Worm (Caenorhabditis elegans) whole organism, L1 larva: ENCODE data around the gene K03B4.4.

ENCODE experiments used
- C04F5.9 ChIP-seq: sonication (generic microtip); optimal IDR thresholded peaks from 2 replicates; lab custom pipeline; 2016; ENCODE audit warnings: missing genetic modification characterization, missing compliant biosample characterization
- Y116A8C.19 ChIP-seq: sonication (generic microtip); optimal IDR thresholded peaks from 2 replicates; lab custom pipeline; 2016; ENCODE audit warnings: missing compliant biosample characterization, missing genetic modification characterization, borderline replicate concordance
- aly-2 ChIP-seq: fragments of 150-350 bp; optimal IDR thresholded peaks from 2 replicates; lab custom pipeline; 2014; ENCODE audit warnings: missing biosample characterization, missing genetic modification characterization
- ama-1 ChIP-seq: fragments of 150-350 bp; optimal IDR thresholded peaks from 2 replicates; lab custom pipeline; 2014
- ceh-8 ChIP-seq: fragments of 200-800 bp; sonication (Bioruptor generic); optimal IDR thresholded peaks from 2 replicates; lab custom pipeline; 2018; ENCODE audit warnings: mild to moderate bottlenecking, missing genetic modification characterization, moderate library complexity, missing compliant biosample characterization
- ceh-82 ChIP-seq, 3 experiments: fragments of 150-350 bp in 1 of 3; sonication (generic microtip) in 2 of 3; optimal IDR thresholded peaks; 2 replicates each; lab custom pipeline; 2014 to 2017; ENCODE audit warnings: missing biosample characterization in 3 of 3, missing genetic modification characterization in 3 of 3
- ceh-88 ChIP-seq: fragments of 200-800 bp; sonication (Bioruptor generic); IDR thresholded peaks from 2 replicates; pipeline ENCODE4 v1.3.6; 2022; ENCODE audit warnings: missing genetic modification characterization, missing compliant biosample characterization
- ceh-90 ChIP-seq: sonication (generic microtip); optimal IDR thresholded peaks from 2 replicates; lab custom pipeline; 2016; ENCODE audit warnings: missing genetic modification characterization, missing compliant biosample characterization
- dpl-1 ChIP-seq, 3 experiments: fragments of 150-350 bp in 2 of 3; sonication (generic microtip) in 1 of 3; optimal IDR thresholded peaks; 2 replicates each; lab custom pipeline; 2014 to 2017; ENCODE audit warnings: missing biosample characterization in 3 of 3, missing genetic modification characterization in 3 of 3, missing genetic modification reagents in 3 of 3
- dsc-1 ChIP-seq: sonication (generic microtip); optimal IDR thresholded peaks from 2 replicates; lab custom pipeline; 2016; ENCODE audit warnings: mild to moderate bottlenecking, missing genetic modification characterization, missing compliant biosample characterization
- elt-3 ChIP-seq, 6 experiments: fragments of 150-350 bp in 1 of 6; sonication (generic microtip); optimal IDR thresholded peaks; 2 replicates each; lab custom pipeline; 2017 to 2018; ENCODE audit warnings: missing biosample characterization in 6 of 6, missing genetic modification characterization in 6 of 6, inconsistent platforms in 1 of 6
- fkh-8 ChIP-seq: sonication (generic microtip); optimal IDR thresholded peaks from 2 replicates; lab custom pipeline; 2016; ENCODE audit warnings: mild to moderate bottlenecking, missing genetic modification characterization, missing compliant biosample characterization
- grh-1 ChIP-seq: fragments of 200-800 bp; sonication (Bioruptor generic); IDR thresholded peaks from 2 replicates; pipeline ENCODE4 v1.3.6; 2022; ENCODE audit warnings: missing genetic modification reagents, missing genetic modification characterization, missing compliant biosample characterization
- hlh-17 ChIP-seq: fragments of 200-800 bp; sonication (Bioruptor generic); optimal IDR thresholded peaks from 2 replicates; lab custom pipeline; 2018; ENCODE audit warnings: missing genetic modification characterization, mild to moderate bottlenecking, missing compliant biosample characterization, moderate library complexity, borderline replicate concordance
- hpl-2 ChIP-seq: fragments of 150-350 bp; optimal IDR thresholded peaks from 2 replicates; lab custom pipeline; 2014; ENCODE audit warnings: missing biosample characterization, missing genetic modification reagents, missing genetic modification characterization
- jun-1 ChIP-seq: fragments of 150-350 bp; optimal IDR thresholded peaks from 2 replicates; lab custom pipeline; 2014; ENCODE audit warnings: missing biosample characterization, missing genetic modification reagents, missing genetic modification characterization
- lin-14 ChIP-seq: fragments of 200-800 bp; sonication (Bioruptor generic); optimal IDR thresholded peaks from 2 replicates; lab custom pipeline; 2018; ENCODE audit warnings: mild to moderate bottlenecking, missing genetic modification characterization, moderate library complexity, missing compliant biosample characterization
- lin-15B ChIP-seq: fragments of 150-350 bp; sonication (generic microtip); optimal IDR thresholded peaks from 3 replicates; lab custom pipeline; 2014; ENCODE audit warnings: missing biosample characterization, missing genetic modification characterization
- lin-35 ChIP-seq, 2 experiments: fragments of 150-350 bp; optimal IDR thresholded peaks; 2 replicates each; lab custom pipeline; 2014; ENCODE audit warnings: missing biosample characterization in 2 of 2, missing genetic modification characterization in 2 of 2, missing genetic modification reagents in 2 of 2
- lsy-2 ChIP-seq, 2 experiments: fragments of 150-350 bp; optimal IDR thresholded peaks; 2 replicates each; lab custom pipeline; 2014; ENCODE audit warnings: missing biosample characterization in 2 of 2, missing genetic modification characterization in 2 of 2
- mep-1 ChIP-seq: fragments of 150-350 bp; optimal IDR thresholded peaks from 2 replicates; lab custom pipeline; 2014; ENCODE audit warnings: missing biosample characterization, missing genetic modification characterization
- nhr-11 ChIP-seq: fragments of 150-350 bp; optimal IDR thresholded peaks from 2 replicates; lab custom pipeline; 2014; ENCODE audit warnings: missing biosample characterization, missing genetic modification characterization
- nhr-12 ChIP-seq: sonication (generic microtip); optimal IDR thresholded peaks from 2 replicates; lab custom pipeline; 2017; ENCODE audit warnings: missing biosample characterization, missing genetic modification characterization
- nhr-20 ChIP-seq: sonication (generic microtip); optimal IDR thresholded peaks from 2 replicates; lab custom pipeline; 2016; ENCODE audit warnings: mild to moderate bottlenecking, missing genetic modification characterization, missing compliant biosample characterization
- nhr-28 ChIP-seq: fragments of 150-350 bp; optimal IDR thresholded peaks from 2 replicates; lab custom pipeline; 2014; ENCODE audit warnings: missing biosample characterization, missing genetic modification characterization
- nhr-47 ChIP-seq: sonication (generic microtip); optimal IDR thresholded peaks from 2 replicates; lab custom pipeline; 2016; ENCODE audit warnings: mild to moderate bottlenecking, missing genetic modification characterization, moderate library complexity, missing compliant biosample characterization
- nhr-71 ChIP-seq: sonication (generic microtip); optimal IDR thresholded peaks from 2 replicates; lab custom pipeline; 2016; ENCODE audit warnings: mild to moderate bottlenecking, missing genetic modification characterization, moderate library complexity, missing compliant biosample characterization
- nhr-76 ChIP-seq: sonication (generic microtip); optimal IDR thresholded peaks from 2 replicates; lab custom pipeline; 2017; ENCODE audit warnings: missing biosample characterization, missing genetic modification characterization
- nhr-84 ChIP-seq: sonication (generic microtip); optimal IDR thresholded peaks from 2 replicates; lab custom pipeline; 2017; ENCODE audit warnings: missing biosample characterization, missing genetic modification characterization
- nhr-85 ChIP-seq: sonication (generic microtip); peaks from one replicate; lab custom pipeline; 2016; ENCODE audit warnings: missing genetic modification characterization, inconsistent platforms, missing compliant biosample characterization
- pax-3 ChIP-seq: fragments of 200-800 bp; sonication (Bioruptor generic); optimal IDR thresholded peaks from 2 replicates; lab custom pipeline; 2018; ENCODE audit warnings: mild to moderate bottlenecking, missing genetic modification characterization, moderate library complexity, missing compliant biosample characterization
- snu-23 ChIP-seq: sonication (generic microtip); optimal IDR thresholded peaks from 2 replicates; lab custom pipeline; 2016; ENCODE audit warnings: missing genetic modification characterization, missing compliant biosample characterization
- sox-4 ChIP-seq: sonication (generic microtip); optimal IDR thresholded peaks from 2 replicates; lab custom pipeline; 2016; ENCODE audit warnings: missing genetic modification characterization, missing compliant biosample characterization
- unc-130 ChIP-seq: fragments of 150-350 bp; optimal IDR thresholded peaks from 2 replicates; lab custom pipeline; 2017; ENCODE audit warnings: missing biosample characterization, missing genetic modification characterization, inconsistent platforms
- zip-4 ChIP-seq: fragments of 200-800 bp; sonication (Bioruptor generic); optimal IDR thresholded peaks from 2 replicates; lab custom pipeline; 2018; ENCODE audit warnings: mild to moderate bottlenecking, missing genetic modification characterization, moderate library complexity, missing compliant biosample characterization

K03B4.4 gene

ce11 chrV:4681670-4682069 is at the start of gene K03B4.4:
TSS of gene K03B4.4 (plus strand) at chrV:4681970.
- TF ChIP-seq dsc-1 (tag; lab: Kevin White, UChicago) (peak; percentile 27), ceh-8 (no peak), unc-130 (tag; lab: Kevin White, UChicago) (no peak), nhr-28 (tag; lab: Kevin White, UChicago) (no peak), Y116A8C.19 (tag; lab: Kevin White, UChicago) (no peak), pax-3 (peak; percentile 39), nhr-84 (tag; lab: Kevin White, UChicago) (no peak), fkh-8 (peak; percentile 15), jun-1 (no peak)

- no peak for TF ChIP-seq unc-130 (tag; lab: Kevin White, UChicago)
- TF ChIP-seq nhr-47 (tag; lab: Kevin White, UChicago): no peak
- TF ChIP-seq nhr-84 (tag; lab: Kevin White, UChicago): no peak
- TF ChIP-seq hlh-17: no peak
- TF ChIP-seq dpl-1 (GFP tag; optimal IDR thresholded peaks at IDR 0.05; lab: Kevin White, UChicago): no peak
- TF ChIP-seq ceh-88 (GFP tag; lab: Robert Waterston, UW): no peak
- TF ChIP-seq ama-1 (lab: Kevin White, UChicago): no peak
- no peak for TF ChIP-seq hpl-2
- TF ChIP-seq aly-2 (tag; lab: Kevin White, UChicago): no peak
- no peak for TF ChIP-seq snu-23
- no peak for TF ChIP-seq zip-4 (GFP tag; lab: Kevin White, UChicago)
- TF ChIP-seq nhr-12 (tag; lab: Kevin White, UChicago): no peak
- TF ChIP-seq ceh-90 (tag; lab: Kevin White, UChicago): no peak
- no peak for TF ChIP-seq nhr-11 (tag; lab: Kevin White, UChicago)
- TF ChIP-seq lin-14 (GFP tag; lab: Kevin White, UChicago): no peak
- TF ChIP-seq, all 84 proteins: peak for 0
These were observed 44.6 kb upstream of the K03B4.4 start for ce11 chrV:4637153-4637552.

- TF ChIP-seq hpl-2 (no peak), nhr-71 (tag; lab: Kevin White, UChicago) (peak; percentile 48), lin-35 (GFP tag; optimal IDR thresholded peaks at IDR 0.05; lab: Kevin White, UChicago) (peak in 1 of 2 experiments; percentile 3), nhr-85 (tag; lab: Kevin White, UChicago) (peak; percentile 52), C04F5.9 (tag; lab: Kevin White, UChicago) (no peak), nhr-20 (tag; lab: Kevin White, UChicago) (peak; percentile 23), ceh-8 (peak; percentile 91), lin-15B (tag; lab: Kevin White, UChicago) (no peak), zip-4 (GFP tag; lab: Kevin White, UChicago) (no peak), grh-1 (GFP tag; lab: Robert Waterston, UW) (no peak), elt-3 (tag; optimal IDR thresholded peaks at IDR 0.05; lab: Kevin White, UChicago) (peak in 2 of 6 experiments; percentile 35 to 58), lsy-2 (tag; optimal IDR thresholded peaks at IDR 0.05; lab: Kevin White, UChicago) (peak in 1 of 2 experiments; percentile 8)
These were observed 41.1 kb upstream of the K03B4.4 start for ce11 chrV:4640501-4641150.

- TF ChIP-seq mep-1 (tag; lab: Kevin White, UChicago): no peak
- no peak for TF ChIP-seq nhr-76 (tag; lab: Kevin White, UChicago)
- TF ChIP-seq nhr-11 (tag; lab: Kevin White, UChicago): no peak
- no peak for TF ChIP-seq nhr-20 (tag; lab: Kevin White, UChicago)
- no peak for TF ChIP-seq pax-3
- no peak for TF ChIP-seq ceh-82 (tag; optimal IDR thresholded peaks at IDR 0.05; lab: Kevin White, UChicago)
- no peak for TF ChIP-seq sox-4
These were observed 39.1 kb upstream of the K03B4.4 start, which contains the start of gene soc-1 for ce11 chrV:4642691-4643090. TSS of gene soc-1 (plus strand) at chrV:4642952.
